Worm (Caenorhabditis elegans): ENCODE results near the gene srh-167.

ce11 chrV:16309523-16309922, 24.0 kb upstream of the srh-167 start, which contains the start of gene oac-7:
- TF ChIP-seq pha-4 (tag; optimal IDR thresholded peaks at IDR 0.05) (no peak), lsl-1 (GFP tag; optimal IDR thresholded peaks at IDR 0.05) (no peak), lin-40 (tag; optimal IDR thresholded peaks at IDR 0.05) (no peak), hlh-26 (GFP tag; conservative IDR thresholded peaks at IDR 0.05) (no peak), snpc-4 (GFP tag; optimal IDR thresholded peaks at IDR 0.05) (no peak), snpc-4 (tag; optimal IDR thresholded peaks at IDR 0.05) (no peak), mel-28 (tag; optimal IDR thresholded peaks at IDR 0.05; ENCODE audit: borderline replicate concordance) (no peak), lin-54 (GFP tag; optimal IDR thresholded peaks at IDR 0.05) (no peak), ztf-18 (tag; optimal IDR thresholded peaks at IDR 0.05) (no peak), chd-7 (tag; optimal IDR thresholded peaks at IDR 0.05) (no peak), sdz-38 (tag; optimal IDR thresholded peaks at IDR 0.05) (no peak), aptf-3 (GFP tag; IDR thresholded peaks at IDR 0.05) (no peak), nhr-179 (tag; optimal IDR thresholded peaks at IDR 0.05) (no peak), F57C9.4 (tag; optimal IDR thresholded peaks at IDR 0.05) (no peak), ztf-25 (GFP tag; IDR thresholded peaks at IDR 0.05) (no peak)

Measured in whole organism, young adult.